Worm (Caenorhabditis elegans): ENCODE data around the gene tftc-3.

The tftc-3 gene

ce11 chrV:10202340-10202739 lies 7.8 kb downstream of the tftc-3 start:
- no peak for TF ChIP-seq fos-1 (tag; optimal IDR thresholded peaks at IDR 0.05)
- TF ChIP-seq ama-1 (optimal IDR thresholded peaks at IDR 0.05), result peak; percentile 18
- TF ChIP-seq elt-2 (tag; optimal IDR thresholded peaks at IDR 0.05), result peak; percentile 4

- TF ChIP-seq nhr-23 (tag; optimal IDR thresholded peaks at IDR 0.05) (peak; percentile 25), eor-1 (tag; optimal IDR thresholded peaks at IDR 0.05) (no peak)
Measured at ce11 chrV:10201913-10202312, 8.2 kb downstream of the tftc-3 start, which contains the start of gene ZK856.7. TSS of gene ZK856.7 (plus strand) at chrV:10202098.

DNA sequence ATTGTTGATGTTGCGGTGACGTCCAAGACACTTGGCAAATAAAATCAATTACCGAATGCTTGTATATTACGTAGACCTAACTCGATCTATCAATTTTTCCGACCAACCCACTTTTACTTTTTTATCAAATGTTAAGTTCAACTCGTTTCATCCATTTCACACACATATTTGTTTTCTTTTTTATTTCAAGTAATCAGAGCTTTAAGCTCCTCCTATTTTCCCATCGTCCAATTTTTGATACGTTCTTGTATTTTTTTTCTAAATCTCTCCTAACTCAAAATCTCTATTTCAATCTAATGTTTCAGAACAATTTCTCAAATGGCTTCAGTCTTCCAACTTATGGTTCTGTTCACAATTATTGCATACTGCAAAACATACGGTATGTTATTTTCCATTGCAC lies 11.8 kb downstream of the tftc-3 start, which contains the start of gene ZK856.6:
TSS of gene ZK856.6 (plus strand) at position 301 of the 400 bp plus-strand sequence.
- TF ChIP-seq tbx-2 (tag; optimal IDR thresholded peaks at IDR 0.05), result no peak
- no peak for TF ChIP-seq ceh-16 (tag; optimal IDR thresholded peaks at IDR 0.05)
- no peak for TF ChIP-seq ceh-9 (tag; optimal IDR thresholded peaks at IDR 0.05)
- no peak for TF ChIP-seq nhr-76 (tag; optimal IDR thresholded peaks at IDR 0.05)

- TF ChIP-seq unc-39 (tag; optimal IDR thresholded peaks at IDR 0.05) (no peak), elt-2 (tag; optimal IDR thresholded peaks at IDR 0.05) (peak; percentile 22)
Measured at ce11 chrV:10191242-10191641, 18.9 kb downstream of the tftc-3 start.

DNA sequence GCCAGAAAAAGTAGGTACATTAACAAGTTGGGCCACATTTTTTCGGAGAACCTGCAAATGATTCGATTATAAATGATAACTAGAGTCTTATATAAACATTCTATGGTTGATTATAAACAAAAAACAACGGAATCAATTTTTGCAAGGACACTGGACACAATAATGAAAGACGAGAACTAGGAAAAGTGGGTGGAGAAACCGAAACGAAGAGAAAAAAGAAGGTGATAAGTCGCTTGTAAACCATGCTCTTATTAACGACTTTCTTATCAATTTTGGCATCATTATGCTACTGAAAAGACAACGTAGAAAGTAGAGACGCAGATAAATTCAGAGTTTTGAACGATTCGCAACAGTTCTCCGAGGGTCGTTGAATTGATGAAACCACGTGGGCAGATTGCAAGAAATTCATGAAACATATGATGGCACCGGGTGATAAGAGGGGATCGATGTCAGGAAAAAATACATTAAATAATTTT lies 20.0 kb downstream of the tftc-3 start, which contains the start of gene ZK856.5:
TSS of gene ZK856.5 (minus strand) at position 51 of the 476 bp plus-strand sequence.
- TF ChIP-seq elt-3 (tag; optimal IDR thresholded peaks at IDR 0.05), result no peak
- peak; percentile 14 for TF ChIP-seq pha-4 (tag; optimal IDR thresholded peaks at IDR 0.05)
- TF ChIP-seq nhr-25 (tag; optimal IDR thresholded peaks at IDR 0.05), result no peak
- TF ChIP-seq pqm-1 (tag; optimal IDR thresholded peaks at IDR 0.05), result peak; percentile 94
- peak; percentile 91 for TF ChIP-seq elt-2 (tag; optimal IDR thresholded peaks at IDR 0.05)

DNA sequence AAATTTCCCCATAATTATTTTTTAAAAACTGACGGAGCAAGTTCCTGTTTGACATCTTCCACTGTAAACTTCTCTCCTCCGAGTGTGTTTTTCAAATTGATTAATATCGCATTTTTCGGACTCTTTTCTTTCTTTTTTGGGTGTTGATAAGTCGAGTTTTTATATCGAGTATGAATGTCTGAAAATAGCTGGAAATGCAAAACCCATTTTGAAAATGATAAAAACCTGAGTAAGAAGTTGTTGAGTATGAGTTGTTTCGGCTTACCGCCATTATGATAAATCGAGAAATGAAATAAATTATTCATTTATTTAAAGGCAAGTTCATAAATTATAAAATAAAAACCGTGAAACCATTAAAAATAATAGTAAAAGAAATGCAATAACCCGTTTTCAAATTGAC lies 24.4 kb downstream of the tftc-3 start, which contains the start of gene ZK856.18:
TSS of gene ZK856.18 (minus strand) at position 289 of the 400 bp plus-strand sequence.
- TF ChIP-seq zag-1 (tag; optimal IDR thresholded peaks at IDR 0.05), result no peak
- no peak for TF ChIP-seq nhr-43 (tag; optimal IDR thresholded peaks at IDR 0.05; ENCODE audit: poor library complexity, severe bottlenecking)
- no peak for TF ChIP-seq pha-4 (tag; optimal IDR thresholded peaks at IDR 0.05)
- no peak for TF ChIP-seq tbx-2 (tag; optimal IDR thresholded peaks at IDR 0.05)
- no peak for TF ChIP-seq elt-3 (tag; optimal IDR thresholded peaks at IDR 0.05)

ce11 chrV:10183810-10184209 lies 26.3 kb downstream of the tftc-3 start:
- TF ChIP-seq egl-5 (tag; optimal IDR thresholded peaks at IDR 0.05), result no peak
- TF ChIP-seq unc-62 (GFP tag; optimal IDR thresholded peaks at IDR 0.05), result no peak
- no peak for TF ChIP-seq lin-15B (tag; optimal IDR thresholded peaks at IDR 0.05)
- no peak for TF ChIP-seq egl-27 (tag; optimal IDR thresholded peaks at IDR 0.05)
- no peak for TF ChIP-seq mml-1 (tag; optimal IDR thresholded peaks at IDR 0.05)
- TF ChIP-seq elt-3 (tag; optimal IDR thresholded peaks at IDR 0.05), result no peak
- no peak for TF ChIP-seq nhr-237 (tag; optimal IDR thresholded peaks at IDR 0.05)
- TF ChIP-seq nhr-23 (tag; optimal IDR thresholded peaks at IDR 0.05), result no peak
- no peak for TF ChIP-seq lsy-12 (tag; optimal IDR thresholded peaks at IDR 0.05)
- TF ChIP-seq mdl-1 (tag; optimal IDR thresholded peaks at IDR 0.05), result no peak
- no peak for TF ChIP-seq ceh-82 (tag; optimal IDR thresholded peaks at IDR 0.05)

DNA sequence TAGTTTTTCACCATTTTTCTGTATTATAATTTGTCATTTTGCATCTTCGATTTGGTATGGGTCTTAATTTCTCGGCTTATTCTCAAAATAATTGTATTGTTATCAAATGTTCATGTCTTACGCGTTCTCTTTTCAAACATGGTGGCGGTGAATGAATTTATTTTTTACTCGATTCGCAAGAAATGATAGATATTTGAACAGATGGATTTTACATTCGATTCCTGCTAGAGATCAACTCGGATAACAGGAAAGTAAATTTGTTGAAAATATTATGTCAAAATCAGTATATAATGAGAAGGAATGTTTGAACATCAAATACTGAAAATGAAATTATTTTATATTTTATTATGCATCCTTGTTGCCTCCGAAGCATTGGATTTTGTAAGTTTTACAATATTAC lies 27.2 kb downstream of the tftc-3 start, which contains the start of gene ZK856.4:
TSS of gene ZK856.4 (plus strand) at position 301 of the 400 bp plus-strand sequence.
- TF ChIP-seq ama-1 (optimal IDR thresholded peaks at IDR 0.05), result no peak
- TF ChIP-seq ztf-4 (tag; optimal IDR thresholded peaks at IDR 0.05), result no peak
- TF ChIP-seq snpc-4 (tag; optimal IDR thresholded peaks at IDR 0.05), result no peak
- no peak for TF ChIP-seq lin-39 (tag; optimal IDR thresholded peaks at IDR 0.05)
- TF ChIP-seq ZK546.5 (tag; optimal IDR thresholded peaks at IDR 0.05), result no peak
- TF ChIP-seq nhr-28 (tag; optimal IDR thresholded peaks at IDR 0.05), result no peak
- no peak for TF ChIP-seq nhr-77 (tag; optimal IDR thresholded peaks at IDR 0.05)
- TF ChIP-seq unc-62 (GFP tag; optimal IDR thresholded peaks at IDR 0.05), result no peak
- TF ChIP-seq fkh-10 (GFP tag; optimal IDR thresholded peaks at IDR 0.05), result no peak
- TF ChIP-seq unc-39 (tag; optimal IDR thresholded peaks at IDR 0.05), result no peak
- TF ChIP-seq nhr-25 (tag; optimal IDR thresholded peaks at IDR 0.05), result no peak
